Fruit fly (Drosophila melanogaster) whole organism, wandering third instar larva: Measurements from ENCODE around the gene Cisd2.

Source experiments
- Abd-B ChIP-seq: fragments of >200 bp; optimal IDR thresholded peaks from 2 replicates; lab custom pipeline; 2017; ENCODE audit warnings: missing biosample characterization, missing genetic modification characterization
- CG32264 ChIP-seq: fragments of 200-800 bp; sonication (Bioruptor generic); optimal IDR thresholded peaks from 2 replicates; lab custom pipeline; 2016; ENCODE audit warnings: missing biosample characterization, missing genetic modification characterization
- CG9705 ChIP-seq: fragments of 200-800 bp; sonication (Bioruptor generic); optimal IDR thresholded peaks from 2 replicates; lab custom pipeline; 2018; ENCODE audit warnings: missing biosample characterization, mild to moderate bottlenecking, missing genetic modification characterization
- CrebA ChIP-seq: fragments of 200-800 bp; sonication (Bioruptor generic); optimal IDR thresholded peaks from 2 replicates; lab custom pipeline; 2016; ENCODE audit warnings: missing biosample characterization, mild to moderate bottlenecking, missing genetic modification characterization, borderline replicate concordance
- Dfd ChIP-seq: fragments of >200 bp; optimal IDR thresholded peaks from 2 replicates; lab custom pipeline; 2017; ENCODE audit warnings: missing biosample characterization, missing genetic modification characterization
- Dif ChIP-seq: fragments of 200-275, 200-300 bp; sonication (Bioruptor generic); optimal IDR thresholded peaks from 2 replicates; lab custom pipeline; 2018; ENCODE audit warnings: missing biosample characterization, missing genetic modification characterization; ENCODE audit not compliant: partially characterized antibody
- HLH106 ChIP-seq: fragments of 200-800 bp; optimal IDR thresholded peaks from 3 replicates; lab custom pipeline; 2019; ENCODE audit warnings: missing biosample characterization, mild to moderate bottlenecking, missing genetic modification characterization, moderate library complexity
- Hr78 ChIP-seq: fragments of >200 bp; optimal IDR thresholded peaks from 2 replicates; lab custom pipeline; 2017; ENCODE audit warnings: missing biosample characterization, missing genetic modification characterization
- Hr83 ChIP-seq: fragments of 200-300 bp; sonication (Bioruptor generic); optimal IDR thresholded peaks from 2 replicates; lab custom pipeline; 2016; ENCODE audit warnings: missing biosample characterization, mild to moderate bottlenecking, missing genetic modification characterization, moderate library complexity; ENCODE audit not compliant: poor library complexity, severe bottlenecking
- Jra ChIP-seq: sonication (Bioruptor generic); optimal IDR thresholded peaks from 2 replicates; lab custom pipeline; 2016; ENCODE audit warnings: missing biosample characterization, missing genetic modification characterization
- Mio ChIP-seq: sonication (Bioruptor generic); optimal IDR thresholded peaks from 2 replicates; lab custom pipeline; 2016; ENCODE audit warnings: missing biosample characterization, missing genetic modification characterization
- Myc ChIP-seq: fragments of >200 bp; optimal IDR thresholded peaks from 2 replicates; lab custom pipeline; 2017
- N ChIP-seq: fragments of >200 bp; optimal IDR thresholded peaks from 2 replicates; lab custom pipeline; 2018; ENCODE audit warnings: missing biosample characterization, missing external identifiers, missing genetic modification characterization
- OdsH ChIP-seq: fragments of 200-800 bp; sonication (Bioruptor generic); optimal IDR thresholded peaks from 2 replicates; lab custom pipeline; 2016; ENCODE audit warnings: missing biosample characterization, mild to moderate bottlenecking, missing genetic modification characterization
- Rel ChIP-seq, 2 experiments: fragments of 200-800 bp; sonication (Bioruptor generic) in 1 of 2; optimal IDR thresholded peaks; 2 replicates in 1 of 2; 3 replicates in 1 of 2; lab custom pipeline; 2016 to 2019; ENCODE audit warnings: mild to moderate bottlenecking in 2 of 2, missing biosample characterization in 2 of 2, missing genetic modification characterization in 2 of 2, moderate library complexity in 1 of 2
- Sp1 ChIP-seq: fragments of 200-800 bp; sonication (Bioruptor generic); optimal IDR thresholded peaks from 3 replicates; lab custom pipeline; 2019; ENCODE audit warnings: missing biosample characterization, mild to moderate bottlenecking, missing genetic modification characterization, moderate library complexity
- Vsx2 ChIP-seq: fragments of 200-300, 225-300 bp; sonication (Bioruptor generic); optimal IDR thresholded peaks from 2 replicates; lab custom pipeline; 2018; ENCODE audit warnings: missing biosample characterization, missing genetic modification characterization; ENCODE audit not compliant: partially characterized antibody
- br ChIP-seq: fragments of 200-800 bp; sonication (Bioruptor generic); optimal IDR thresholded peaks from 2 replicates; lab custom pipeline; 2016; ENCODE audit warnings: missing biosample characterization, missing genetic modification characterization
- dl ChIP-seq, 2 experiments: fragments of 175-275, 200-275 bp in 1 of 2; fragments of 200-275 bp in 1 of 2; sonication (Bioruptor generic); optimal IDR thresholded peaks; lab custom pipeline; 2018; ENCODE audit warnings: mild to moderate bottlenecking in 2 of 2, missing biosample characterization in 2 of 2, missing genetic modification characterization in 2 of 2, moderate library complexity in 2 of 2; ENCODE audit not compliant: partially characterized antibody in 2 of 2, insufficient read depth in 1 of 2
- dsf ChIP-seq: sonication (Bioruptor generic); optimal IDR thresholded peaks from 2 replicates; lab custom pipeline; 2016; ENCODE audit warnings: missing biosample characterization, missing genetic modification characterization, borderline replicate concordance
- ey ChIP-seq: fragments of 200-800 bp; sonication (Bioruptor generic); optimal IDR thresholded peaks from 2 replicates; lab custom pipeline; 2016; ENCODE audit warnings: missing biosample characterization, missing genetic modification characterization
- foxo ChIP-seq, 2 experiments: fragments of 200-800 bp; sonication (Bioruptor generic); optimal IDR thresholded peaks; 2 replicates in 1 of 2; 3 replicates in 1 of 2; lab custom pipeline; 2016 to 2017; ENCODE audit warnings: missing biosample characterization in 2 of 2, missing genetic modification characterization in 2 of 2
- fru ChIP-seq: fragments of 200-800 bp; sonication (Bioruptor generic); optimal IDR thresholded peaks from 3 replicates; lab custom pipeline; 2016; ENCODE audit warnings: missing biosample characterization, mild to moderate bottlenecking, missing genetic modification characterization
- h ChIP-seq: fragments of 200-800 bp; sonication (Bioruptor generic); optimal IDR thresholded peaks from 3 replicates; lab custom pipeline; 2016; ENCODE audit warnings: missing biosample characterization, mild to moderate bottlenecking, missing genetic modification characterization
- jim ChIP-seq: fragments of 175-275, 200-325 bp; sonication (Bioruptor generic); optimal IDR thresholded peaks from 2 replicates; lab custom pipeline; 2016; ENCODE audit warnings: missing biosample characterization, mild to moderate bottlenecking, missing genetic modification characterization
- lola ChIP-seq: fragments of >200 bp; optimal IDR thresholded peaks from 2 replicates; lab custom pipeline; 2017; ENCODE audit warnings: missing biosample characterization, missing genetic modification characterization
- pan ChIP-seq: fragments of >200 bp; optimal IDR thresholded peaks from 2 replicates; lab custom pipeline; 2017
- psq ChIP-seq: fragments of 200-800 bp; sonication (Bioruptor generic); optimal IDR thresholded peaks from 3 replicates; lab custom pipeline; 2017; ENCODE audit warnings: missing biosample characterization, mild to moderate bottlenecking, missing genetic modification characterization, moderate library complexity
- sage ChIP-seq: fragments of 200-800 bp; sonication (Bioruptor generic); optimal IDR thresholded peaks from 2 replicates; lab custom pipeline; 2016; ENCODE audit warnings: missing biosample characterization, mild to moderate bottlenecking, missing genetic modification characterization
- sv ChIP-seq: fragments of 200-800 bp; sonication (Bioruptor generic); optimal IDR thresholded peaks from 3 replicates; lab custom pipeline; 2016; ENCODE audit warnings: missing biosample characterization, missing genetic modification characterization
- tai ChIP-seq: sonication (Bioruptor generic); optimal IDR thresholded peaks from 2 replicates; lab custom pipeline; 2016; ENCODE audit warnings: missing biosample characterization, missing genetic modification characterization
- usp ChIP-seq: fragments of >200 bp; optimal IDR thresholded peaks from 2 replicates; lab custom pipeline; 2017; ENCODE audit warnings: missing biosample characterization, missing genetic modification characterization

The Cisd2 gene

DNA sequence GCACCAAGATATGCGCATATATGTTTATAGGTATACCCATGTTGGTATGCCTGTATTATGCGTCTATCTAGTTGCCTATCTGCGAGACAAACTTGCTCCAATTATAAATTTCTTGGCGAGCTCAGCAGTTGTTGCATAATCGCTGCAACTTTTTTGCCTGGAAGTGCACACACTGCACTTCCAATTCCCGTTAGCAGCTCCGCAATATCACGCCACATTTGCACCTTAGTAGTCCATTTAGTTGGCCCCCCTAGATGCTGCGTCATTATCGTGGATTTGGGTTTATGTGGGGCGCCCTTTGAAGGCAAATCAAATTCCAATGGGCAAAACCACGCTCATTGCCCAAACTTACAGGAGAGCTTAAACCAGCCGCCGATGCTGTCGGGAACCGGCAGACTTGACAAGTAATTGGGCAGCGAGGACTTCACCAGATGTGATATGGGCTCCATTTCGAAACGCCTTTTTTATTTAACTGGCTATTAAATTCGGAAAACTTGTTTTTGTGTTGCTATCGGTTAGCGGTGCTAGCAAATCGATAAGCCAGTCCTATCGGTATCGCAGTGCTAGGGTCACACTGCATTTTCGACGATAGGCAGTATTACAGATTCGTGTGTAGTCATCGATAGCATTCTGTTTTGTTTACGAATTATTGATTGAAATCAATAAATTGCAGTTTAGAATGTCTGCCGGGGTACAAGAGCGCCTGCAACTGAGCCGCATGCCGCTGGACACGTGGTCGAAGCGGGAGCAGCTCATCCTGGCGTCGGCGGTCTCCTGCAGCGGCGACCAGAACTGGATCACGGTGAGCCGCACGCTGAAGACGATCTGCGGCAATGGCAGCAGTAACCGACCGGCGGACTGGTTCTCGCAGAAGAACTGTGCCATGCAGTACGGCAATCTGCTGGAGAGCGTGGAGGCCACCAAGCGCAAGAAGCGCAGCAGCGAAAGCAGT, at the start of gene Cisd2, which contains the start of gene Brd8:
TSS of gene Cisd2 (minus strand) at position 538 of the 952 bp plus-strand sequence.
TSS of gene Brd8 (plus strand) at position 595 of the 952 bp plus-strand sequence.
- TF ChIP-seq CrebA: no peak
- peak; percentile 7 for TF ChIP-seq Myc (lab: Kevin White, UChicago)

DNA sequence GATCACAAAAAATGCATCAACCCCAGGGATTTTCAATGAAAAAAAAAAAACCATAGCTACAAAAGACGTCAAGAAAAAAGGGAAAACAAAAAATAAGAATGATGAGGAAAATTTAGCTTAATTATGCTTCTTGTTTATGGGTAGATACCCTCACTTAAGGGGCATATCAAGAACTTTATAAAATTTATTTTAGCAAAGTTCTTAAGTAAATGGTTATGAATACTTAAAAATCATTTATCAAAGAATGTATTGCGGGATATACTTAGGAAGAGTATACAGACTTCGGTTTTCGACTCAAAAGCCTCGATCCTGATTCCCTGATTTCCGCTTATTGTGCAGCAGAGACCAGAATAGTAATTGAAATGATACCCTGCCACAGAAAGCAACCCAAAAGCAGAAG, 49.8 kb upstream of the Cisd2 start:
- no peak for TF ChIP-seq usp (GFP tag; lab: Kevin White, UChicago)
- no peak for TF ChIP-seq CG9705 (GFP tag; lab: Kevin White, UChicago)
- TF ChIP-seq Jra (GFP tag; lab: Kevin White, UChicago): no peak
- TF ChIP-seq psq (GFP tag; lab: Kevin White, UChicago): no peak
- TF ChIP-seq Rel (GFP tag; optimal IDR thresholded peaks at IDR 0.05; lab: Kevin White, UChicago): no peak
- TF ChIP-seq Rel (tag; optimal IDR thresholded peaks at IDR 0.05; lab: Kevin White, UChicago): no peak
- no peak for TF ChIP-seq tai (GFP tag; lab: Kevin White, UChicago)
- TF ChIP-seq Hr78 (GFP tag; lab: Kevin White, UChicago): no peak
- no peak for TF ChIP-seq Hr83 (GFP tag; lab: Kevin White, UChicago)
- TF ChIP-seq N (GFP tag; lab: Kevin White, UChicago): no peak
- no peak for TF ChIP-seq CG32264 (GFP tag; lab: Kevin White, UChicago)
- TF ChIP-seq sv (GFP tag; lab: Kevin White, UChicago): no peak
- TF ChIP-seq HLH106: no peak
- no peak for TF ChIP-seq foxo (GFP tag; optimal IDR thresholded peaks at IDR 0.05; lab: Kevin White, UChicago)
- TF ChIP-seq h (GFP tag; lab: Kevin White, UChicago): no peak
- no peak for TF ChIP-seq OdsH (GFP tag; lab: Kevin White, UChicago)
- no peak for TF ChIP-seq Dif (GFP tag; lab: Kevin White, UChicago)
- no peak for TF ChIP-seq Myc (lab: Kevin White, UChicago)
- no peak for TF ChIP-seq Mio (GFP tag; lab: Kevin White, UChicago)

- TF ChIP-seq br (GFP tag; lab: Kevin White, UChicago) (no peak), foxo (GFP tag; optimal IDR thresholded peaks at IDR 0.05; lab: Kevin White, UChicago) (no peak), sage (GFP tag; lab: Kevin White, UChicago) (no peak), Abd-B (no peak), fru (GFP tag; lab: Kevin White, UChicago) (no peak), lola (GFP tag; lab: Kevin White, UChicago) (no peak), Rel (GFP tag; optimal IDR thresholded peaks at IDR 0.05; lab: Kevin White, UChicago) (no peak), Rel (tag; optimal IDR thresholded peaks at IDR 0.05; lab: Kevin White, UChicago) (no peak), pan (no peak), Sp1 (no peak), jim (GFP tag; lab: Kevin White, UChicago) (no peak), CrebA (no peak), psq (GFP tag; lab: Kevin White, UChicago) (no peak), Dfd (no peak), Vsx2 (GFP tag; lab: Kevin White, UChicago) (no peak), dl (GFP tag; optimal IDR thresholded peaks at IDR 0.05; lab: Kevin White, UChicago; ENCODE audit: insufficient read depth in 1 of 2, partially characterized antibody in 2 of 2) (no peak), ey (no peak), usp (GFP tag; lab: Kevin White, UChicago) (no peak), OdsH (GFP tag; lab: Kevin White, UChicago) (no peak), Dif (GFP tag; lab: Kevin White, UChicago) (no peak)
Measured at dm6 chr3R:29269204-29269603, 46.0 kb upstream of the Cisd2 start.

dm6 chr3R:29268062-29268461, 44.8 kb upstream of the Cisd2 start:
- TF ChIP-seq tai (GFP tag; lab: Kevin White, UChicago) (no peak), dsf (GFP tag; lab: Kevin White, UChicago) (no peak), HLH106 (no peak), usp (GFP tag; lab: Kevin White, UChicago) (no peak)
